Fruit fly (Drosophila melanogaster): ENCODE data around the gene CG13720.

dm6 chr3L:4489490-4489889, 10.8 kb downstream of the CG13720 start:
- TF ChIP-seq usp (GFP tag; optimal IDR thresholded peaks at IDR 0.05) (no peak), pan (optimal IDR thresholded peaks at IDR 0.05) (no peak)

Measured in whole organism.